Worm (Caenorhabditis elegans) whole organism, L2 larva: ENCODE results near the gene arrd-14.

Source experiments
- ama-1 ChIP-seq: fragments of 150-350 bp; optimal IDR thresholded peaks from 2 replicates; lab custom pipeline; 2018; ENCODE audit warnings: inconsistent platforms
- nhr-25 ChIP-seq: fragments of 150-350 bp; sonication (generic microtip); optimal IDR thresholded peaks from 3 replicates; lab custom pipeline; 2014; ENCODE audit warnings: missing biosample characterization, missing genetic modification characterization

DNA sequence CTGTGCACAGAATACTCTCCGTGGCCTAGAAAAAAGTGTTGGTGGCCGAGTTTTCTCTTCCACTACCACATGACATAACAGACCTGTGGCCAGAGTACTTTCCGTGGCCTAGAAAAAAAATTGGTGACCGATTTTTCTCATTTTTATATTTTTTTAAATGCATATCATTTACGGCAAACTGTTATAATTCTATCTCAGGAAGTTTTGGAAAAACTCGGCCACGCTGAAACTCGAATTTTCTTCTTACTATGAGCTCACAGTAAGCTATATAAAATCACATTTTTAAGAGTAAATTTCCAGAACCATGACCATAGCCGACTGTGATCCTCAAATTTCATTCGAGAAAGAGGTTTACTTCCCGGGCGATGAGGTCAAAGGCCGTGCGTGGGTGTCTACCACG lies at the start of gene arrd-14:
- TF ChIP-seq ama-1 (lab: Kevin White, UChicago), result no peak
- no peak for TF ChIP-seq nhr-25
